Worm (Caenorhabditis elegans) whole organism, dauer: ENCODE results near the gene Y59H11AM.1.

Experiments used
- unc-62 ChIP-seq: sonication (generic microtip); optimal IDR thresholded peaks from 2 replicates; lab custom pipeline; 2017; ENCODE audit warnings: missing biosample characterization, missing genetic modification reagents, missing genetic modification characterization

Gene Y59H11AM.1

DNA sequence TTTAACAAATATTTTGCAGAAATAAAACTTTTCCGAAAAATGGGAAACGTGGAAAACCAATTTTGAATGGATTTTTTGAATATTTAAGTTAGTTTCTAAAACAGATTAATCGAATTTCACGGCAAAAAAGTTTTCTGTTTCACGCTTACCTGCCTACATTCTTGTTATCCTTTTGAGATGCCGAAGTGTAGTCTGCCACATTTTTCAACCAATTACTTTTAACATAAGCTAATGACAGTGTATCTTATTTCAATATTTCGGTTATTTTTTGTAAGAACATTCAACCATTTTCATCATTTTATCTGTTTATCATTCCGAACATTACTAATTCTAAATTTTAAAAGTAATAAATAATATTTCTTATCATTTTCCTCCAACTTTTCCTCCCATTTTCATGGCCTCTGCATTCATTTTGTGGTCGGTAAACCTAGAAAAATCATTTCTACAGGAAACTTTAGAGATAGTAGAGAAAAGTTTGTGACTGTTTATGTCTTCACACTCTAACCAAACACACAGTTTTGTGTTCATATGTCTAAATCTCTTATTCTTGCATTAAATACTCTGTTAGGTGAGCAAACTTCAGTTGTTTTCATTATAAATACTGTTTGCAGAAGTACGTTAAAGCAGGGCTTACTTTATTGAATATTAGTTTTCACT, 40.8 kb downstream of the Y59H11AM.1 start, which contains the start of the genes F42A9.17 and cyp-33E2:
F42A9.17 (minus strand) TSS at position 51 of the 657 bp plus-strand sequence.
cyp-33E2 (plus strand) TSS at position 449 of the 657 bp plus-strand sequence.
- no peak for TF ChIP-seq unc-62

DNA sequence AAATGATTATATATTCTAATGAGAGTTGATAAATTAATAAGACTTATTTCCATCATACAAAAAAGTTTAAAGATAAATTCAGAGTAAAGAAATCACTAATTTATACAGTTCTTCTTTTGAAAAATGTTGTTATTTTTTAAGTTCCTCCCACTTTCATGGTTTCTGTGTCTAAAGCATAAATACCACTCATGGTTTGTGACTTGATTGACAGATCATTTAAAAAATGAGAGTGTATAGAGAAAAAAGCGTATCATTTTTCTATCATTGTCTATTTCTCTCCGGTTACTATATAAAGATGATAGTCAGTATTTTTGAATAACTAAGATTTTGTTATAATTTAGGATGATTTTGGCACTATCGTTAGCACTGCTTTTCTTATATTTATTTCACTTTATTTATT, 43.4 kb downstream of the Y59H11AM.1 start, which contains the start of gene cyp-33E3:
cyp-33E3 (plus strand) TSS at position 316 of the 400 bp plus-strand sequence.
- no peak for TF ChIP-seq unc-62

DNA sequence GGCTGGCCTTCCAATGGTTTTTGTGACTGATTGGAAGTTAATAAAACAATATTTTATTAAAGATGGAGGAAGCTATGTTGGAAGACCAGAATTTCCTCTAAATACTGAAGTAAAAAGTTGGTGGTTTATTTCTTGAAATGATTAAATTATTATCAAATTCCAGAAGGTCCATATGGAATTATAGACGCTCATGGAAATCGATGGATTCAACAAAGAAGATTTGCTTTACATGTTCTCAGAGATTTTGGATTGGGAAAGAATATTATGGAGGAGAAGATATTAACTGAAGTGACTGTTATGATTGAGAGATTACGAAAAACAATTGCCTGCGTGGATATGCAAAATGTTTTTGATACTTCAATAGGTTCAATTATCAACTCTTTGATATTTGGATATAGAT, 44.1 kb downstream of the Y59H11AM.1 start:
- TF ChIP-seq unc-62 = no peak

DNA sequence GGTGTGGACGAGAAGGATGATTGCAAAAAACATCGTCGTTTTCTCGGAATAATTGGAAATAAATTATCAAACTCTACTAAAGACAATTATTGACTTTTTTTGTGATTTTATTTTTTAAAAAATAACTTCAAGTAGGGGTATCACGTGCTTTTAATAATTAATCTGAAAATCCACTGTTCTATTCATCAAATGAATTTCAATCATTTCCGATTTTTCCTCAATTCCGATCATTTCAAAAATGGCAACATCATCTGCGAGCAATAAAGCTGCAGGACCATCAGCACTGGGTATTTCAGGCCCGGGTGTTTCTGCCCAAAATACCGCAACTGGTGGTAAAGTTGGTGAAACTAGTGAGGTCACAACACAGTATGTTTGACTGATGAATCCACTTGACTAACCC, 45.8 kb downstream of the Y59H11AM.1 start, which contains the start of the genes F42A9.7 and F42A9.3:
F42A9.7 (minus strand) TSS at position 101 of the 400 bp plus-strand sequence.
F42A9.3 (plus strand) TSS at position 214 of the 400 bp plus-strand sequence.
- no peak for TF ChIP-seq unc-62

DNA sequence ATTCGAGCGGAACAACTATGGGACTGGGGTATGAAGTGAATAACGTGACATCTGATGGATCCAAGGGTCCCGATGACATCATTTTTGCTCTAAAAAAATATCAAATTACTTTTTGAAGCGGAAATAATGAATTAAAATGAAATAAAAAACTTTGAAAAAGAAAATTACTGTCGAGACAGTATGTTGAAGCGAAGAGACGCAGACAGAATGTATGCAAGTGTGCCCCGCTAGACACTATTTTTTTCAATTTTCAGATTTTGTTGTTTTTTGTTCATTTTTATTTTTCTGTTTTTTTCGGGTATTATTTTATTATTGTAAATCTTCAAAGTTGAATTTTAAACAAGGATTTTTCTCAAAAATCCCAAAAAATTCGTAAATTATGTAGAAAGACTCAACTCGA, 47.5 kb downstream of the Y59H11AM.1 start, which contains the start of gene F42A9.8:
F42A9.8 (minus strand) TSS at position 88 of the 400 bp plus-strand sequence.
- TF ChIP-seq unc-62 = no peak

DNA sequence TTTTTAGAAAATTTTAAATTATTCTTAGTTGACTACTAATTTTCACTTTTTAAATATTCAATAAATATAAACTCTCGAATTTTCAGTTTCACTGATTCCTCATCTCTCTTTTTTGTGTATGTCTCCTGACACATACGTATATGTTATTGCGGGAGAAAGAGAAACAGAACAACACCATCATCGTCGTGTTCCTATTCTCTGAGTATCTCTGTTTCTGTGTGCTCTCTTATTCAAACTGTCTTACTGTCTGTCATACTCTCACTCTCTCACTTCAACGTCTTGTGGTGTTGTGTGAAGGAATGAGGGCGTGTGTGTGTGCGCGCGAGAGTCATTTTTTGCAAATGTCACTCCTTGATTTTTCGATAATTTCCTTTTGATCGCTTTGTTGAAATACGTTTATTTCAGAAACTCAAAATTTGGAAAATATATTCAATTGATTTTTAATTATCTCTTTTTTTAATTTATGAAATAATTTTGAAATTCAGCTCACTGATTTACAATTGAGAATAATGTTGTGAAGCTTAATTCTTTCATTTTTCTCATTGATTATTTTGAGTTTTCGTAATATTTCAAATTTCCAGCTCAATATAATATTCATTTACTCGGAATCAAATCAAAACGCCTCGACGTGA, 49.0 kb downstream of the Y59H11AM.1 start, which contains the start of gene lin-49:
lin-49 (plus strand) TSS at position 582 of the 632 bp plus-strand sequence.
- no peak for TF ChIP-seq unc-62
